Worm (Caenorhabditis elegans): ENCODE data around the gene rpb-6.

rpb-6 gene

DNA sequence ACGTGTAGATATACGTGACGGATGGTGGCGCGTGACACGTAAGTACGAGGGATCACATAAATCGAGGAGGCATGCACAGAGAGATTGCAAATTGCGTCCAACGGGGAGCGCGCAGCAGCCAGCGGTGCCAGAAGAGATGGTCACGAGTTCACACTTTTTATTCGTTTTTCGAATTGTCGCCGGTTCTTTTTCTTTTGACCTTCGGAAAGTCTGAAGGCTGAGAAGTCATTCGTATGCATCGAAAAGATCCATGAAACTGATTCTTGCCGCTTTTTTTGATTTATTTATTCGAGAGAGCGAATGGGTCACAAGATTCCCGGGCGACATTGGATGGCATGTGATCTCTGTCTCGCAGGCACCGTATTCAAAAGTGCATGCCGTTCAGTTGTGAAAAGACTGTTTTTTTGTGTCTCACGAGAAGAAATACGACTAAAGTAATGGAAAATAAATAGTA, 20.2 kb upstream of the rpb-6 start (continued):
- no peak for TF ChIP-seq ceh-32 (tag; optimal IDR thresholded peaks at IDR 0.05; ENCODE audit: poor library complexity)
- TF ChIP-seq hif-1 (tag; optimal IDR thresholded peaks at IDR 0.05), result peak in 1 of 2 experiments; percentile 77
- peak; percentile 66 for TF ChIP-seq dve-1 (tag; optimal IDR thresholded peaks at IDR 0.05; ENCODE audit: insufficient read depth)
- no peak for TF ChIP-seq Y48G9A.11 (GFP tag; IDR thresholded peaks at IDR 0.05)
- no peak for TF ChIP-seq ZK546.5 (tag; optimal IDR thresholded peaks at IDR 0.05)
- no peak for TF ChIP-seq zfp-2 (tag; optimal IDR thresholded peaks at IDR 0.05)
- no peak for TF ChIP-seq arid-1 (GFP tag; conservative IDR thresholded peaks at IDR 0.05)
- no peak for TF ChIP-seq nhr-76 (tag; optimal IDR thresholded peaks at IDR 0.05)
- TF ChIP-seq spr-3 (GFP tag; optimal IDR thresholded peaks at IDR 0.05), result no peak
- TF ChIP-seq lin-38 (GFP tag; IDR thresholded peaks at IDR 0.05), result 0 out of 2 replicates have a peak, but pooled peaks have one; percentile 16
- no peak for TF ChIP-seq lin-1 (GFP tag; IDR thresholded peaks at IDR 0.05)
- no peak for TF ChIP-seq Y75B8A.6 (GFP tag; IDR thresholded peaks at IDR 0.05)
- TF ChIP-seq mdt-29 (GFP tag; IDR thresholded peaks at IDR 0.05), result peak; percentile 58; the same call in 1 of the 2 replicates
- peak; percentile 15 for TF ChIP-seq mes-2 (tag; optimal IDR thresholded peaks at IDR 0.05; ENCODE audit: poor library complexity, severe bottlenecking)
- no peak for TF ChIP-seq dmd-9 (GFP tag; IDR thresholded peaks at IDR 0.05)
- no peak for TF ChIP-seq ztf-7 (tag; optimal IDR thresholded peaks at IDR 0.05)
- TF ChIP-seq lir-3 (tag; optimal IDR thresholded peaks at IDR 0.05), result no peak
- no peak for TF ChIP-seq unc-130 (GFP tag; optimal IDR thresholded peaks at IDR 0.05)
- peak; percentile 53 for TF ChIP-seq mxl-3 (GFP tag; optimal IDR thresholded peaks at IDR 0.05)
- TF ChIP-seq ztf-11 (tag; optimal IDR thresholded peaks at IDR 0.05), result no peak
- TF ChIP-seq php-3 (GFP tag; IDR thresholded peaks at IDR 0.05), result peak; percentile 72
- TF ChIP-seq nhr-111 (GFP tag; optimal IDR thresholded peaks at IDR 0.05), result no peak
- TF ChIP-seq egl-43 (GFP tag; IDR thresholded peaks at IDR 0.05), result no peak
- no peak for TF ChIP-seq saeg-2 (GFP tag; IDR thresholded peaks at IDR 0.05)
- no peak for TF ChIP-seq lim-7 (GFP tag; IDR thresholded peaks at IDR 0.05)
- TF ChIP-seq daf-12 (tag; optimal IDR thresholded peaks at IDR 0.05), result no peak
- no peak for TF ChIP-seq D1046.2 (GFP tag; IDR thresholded peaks at IDR 0.05)
- TF ChIP-seq madf-5 (GFP tag; IDR thresholded peaks at IDR 0.05), result 0 out of 4 replicates have a peak, but pooled peaks of 1 of the 2 experiments have one; percentile 7
- TF ChIP-seq skn-1 (tag; optimal IDR thresholded peaks at IDR 0.05), result no peak
- peak; percentile 13 to 63 for TF ChIP-seq lsy-2 (tag; optimal IDR thresholded peaks at IDR 0.05)
- TF ChIP-seq sdz-12 (GFP tag; optimal IDR thresholded peaks at IDR 0.05), result no peak
- no peak for TF ChIP-seq zip-11 (GFP tag; IDR thresholded peaks at IDR 0.05)
- TF ChIP-seq fos-1 (tag; optimal IDR thresholded peaks at IDR 0.05), result no peak
- TF ChIP-seq ctbp-1 (GFP tag; IDR thresholded peaks at IDR 0.05), result peak; percentile 51

DNA sequence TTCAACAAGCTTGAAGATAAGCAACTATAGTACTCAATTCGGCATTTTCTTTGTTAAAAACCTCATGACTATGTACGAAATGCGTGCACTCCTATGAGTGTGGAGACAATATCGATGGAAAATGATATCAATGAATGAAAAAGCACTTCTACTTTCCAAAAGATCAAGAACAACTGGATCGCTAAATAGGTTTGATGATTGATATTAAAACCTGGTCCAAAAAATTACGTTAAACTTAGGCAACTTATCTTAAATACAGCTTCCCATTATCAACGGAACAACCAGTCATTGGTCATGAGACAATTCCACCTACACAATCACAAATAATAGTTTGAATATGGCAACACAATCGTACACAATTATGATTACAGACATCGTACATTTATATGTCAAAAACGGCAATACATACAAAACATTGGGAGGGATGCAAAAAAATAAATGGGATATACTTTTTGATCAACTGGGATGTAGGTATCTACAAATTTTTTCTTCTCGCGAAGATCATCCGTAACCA, 19.5 kb upstream of the rpb-6 start:
- TF ChIP-seq ces-1 (GFP tag; optimal IDR thresholded peaks at IDR 0.05) (no peak), nhr-10 (tag; optimal IDR thresholded peaks at IDR 0.05) (no peak), ceh-28 (tag; optimal IDR thresholded peaks at IDR 0.05) (no peak), mes-2 (tag; optimal IDR thresholded peaks at IDR 0.05; ENCODE audit: poor library complexity, severe bottlenecking) (no peak), mdl-1 (tag; optimal IDR thresholded peaks at IDR 0.05) (no peak), lin-1 (GFP tag; IDR thresholded peaks at IDR 0.05) (no peak), ama-1 (optimal IDR thresholded peaks at IDR 0.05) (peak; percentile 1), lsy-2 (tag; optimal IDR thresholded peaks at IDR 0.05) (peak in 1 of 2 experiments; percentile 29), madf-9 (GFP tag; conservative IDR thresholded peaks at IDR 0.05) (no peak), Y105C5A.15 (GFP tag; IDR thresholded peaks at IDR 0.05) (no peak), daf-19 (GFP tag; conservative IDR thresholded peaks at IDR 0.05) (no peak), zip-2 (tag; optimal IDR thresholded peaks at IDR 0.05) (no peak), daf-16 (GFP tag; optimal IDR thresholded peaks at IDR 0.05) (peak in 1 of 2 experiments; percentile 16), daf-16 (tag; optimal IDR thresholded peaks at IDR 0.05) (peak; percentile 75), ceh-20 (GFP tag; IDR thresholded peaks at IDR 0.05) (no peak), nhr-76 (tag; optimal IDR thresholded peaks at IDR 0.05) (no peak), hmg-1.1 (GFP tag; IDR thresholded peaks at IDR 0.05) (no peak), jun-1 (tag; optimal IDR thresholded peaks at IDR 0.05) (no peak), lin-39 (tag; optimal IDR thresholded peaks at IDR 0.05) (no peak), egl-27 (tag; optimal IDR thresholded peaks at IDR 0.05) (no peak), zag-1 (tag; optimal IDR thresholded peaks at IDR 0.05) (no peak), fkh-10 (GFP tag; optimal IDR thresholded peaks at IDR 0.05) (no peak)
